Worm (Caenorhabditis elegans): ENCODE data around the gene ZC477.7.

Gene ZC477.7

ce11 chrIV:7084632-7085160 is 26.6 kb downstream of the ZC477.7 start, which contains the start of gene rps-4 (continued):
- TF ChIP-seq Y67H2A.10 (GFP tag; conservative IDR thresholded peaks at IDR 0.05), result 0 out of 2 replicates have a peak, but pooled peaks have one; percentile 35
- TF ChIP-seq B0336.3 (GFP tag; IDR thresholded peaks at IDR 0.05), result no peak; the same call in 1 of the 2 replicates
- no peak for TF ChIP-seq bed-2 (GFP tag; IDR thresholded peaks at IDR 0.05)
- TF ChIP-seq F57C9.4 (tag; optimal IDR thresholded peaks at IDR 0.05), result no peak
- no peak for TF ChIP-seq hlh-26 (GFP tag; conservative IDR thresholded peaks at IDR 0.05)
- peak; percentile 98 for TF ChIP-seq mcd-1 (GFP tag; IDR thresholded peaks at IDR 0.05)
- TF ChIP-seq mel-28 (tag; optimal IDR thresholded peaks at IDR 0.05; ENCODE audit: borderline replicate concordance), result no peak
- TF ChIP-seq T26A5.8 (tag; optimal IDR thresholded peaks at IDR 0.05), result no peak
- peak; percentile 24; the same call in 1 of the 2 replicates for TF ChIP-seq ekl-4 (GFP tag; IDR thresholded peaks at IDR 0.05)
- TF ChIP-seq zfh-2 (GFP tag; conservative IDR thresholded peaks at IDR 0.05), result no peak
- no peak for TF ChIP-seq ceh-40 (GFP tag; IDR thresholded peaks at IDR 0.05)
- TF ChIP-seq fkh-3 (tag; optimal IDR thresholded peaks at IDR 0.05), result no peak
- TF ChIP-seq snpc-3.4 (tag; optimal IDR thresholded peaks at IDR 0.05), result peak; percentile 68
- TF ChIP-seq nhr-179 (tag; optimal IDR thresholded peaks at IDR 0.05), result no peak
- TF ChIP-seq ceh-100 (GFP tag; IDR thresholded peaks at IDR 0.05), result no peak
- peak; percentile 73 for TF ChIP-seq tlf-1 (GFP tag; optimal IDR thresholded peaks at IDR 0.05)
- no peak for TF ChIP-seq tbx-9 (tag; optimal IDR thresholded peaks at IDR 0.05; ENCODE audit: borderline replicate concordance)
- TF ChIP-seq unc-130 (GFP tag; optimal IDR thresholded peaks at IDR 0.05), result peak; percentile 8
- TF ChIP-seq rcor-1 (GFP tag; IDR thresholded peaks at IDR 0.05), result peak; percentile 52
- TF ChIP-seq Y53G8AR.9 (GFP tag; conservative IDR thresholded peaks at IDR 0.05), result no peak
- TF ChIP-seq nfya-2 (GFP tag; IDR thresholded peaks at IDR 0.05), result no peak
- TF ChIP-seq lin-35 (GFP tag; optimal IDR thresholded peaks at IDR 0.05), result peak in 2 of 3 experiments; percentile 34 to 52
- TF ChIP-seq mxl-1 (tag; optimal IDR thresholded peaks at IDR 0.05), result no peak
- TF ChIP-seq lir-1 (GFP tag; conservative IDR thresholded peaks at IDR 0.05), result 0 out of 2 replicates have a peak, but pooled peaks have one; percentile 45
- no peak for TF ChIP-seq nhr-120 (GFP tag; IDR thresholded peaks at IDR 0.05)
- TF ChIP-seq Y56A3A.18 (GFP tag; IDR thresholded peaks at IDR 0.05), result no peak
- no peak for TF ChIP-seq ztf-6 (GFP tag; IDR thresholded peaks at IDR 0.05)
- no peak for TF ChIP-seq ccch-3 (GFP tag; optimal IDR thresholded peaks at IDR 0.05)
- no peak for TF ChIP-seq ztf-3 (GFP tag; optimal IDR thresholded peaks at IDR 0.05)
- TF ChIP-seq lin-40 (tag; optimal IDR thresholded peaks at IDR 0.05), result peak; percentile 71
- TF ChIP-seq F33H1.4 (GFP tag; IDR thresholded peaks at IDR 0.05), result peak; percentile 94
- no peak for TF ChIP-seq egrh-3 (GFP tag; IDR thresholded peaks at IDR 0.05)
- TF ChIP-seq pbrm-1 (GFP tag; IDR thresholded peaks at IDR 0.05), result peak; percentile 79
- peak; percentile 45 for TF ChIP-seq hrde-1 (tag; optimal IDR thresholded peaks at IDR 0.05; ENCODE audit: borderline replicate concordance)
- TF ChIP-seq F23B12.7 (tag; optimal IDR thresholded peaks at IDR 0.05; ENCODE audit: insufficient read depth), result peak; percentile 90
- TF ChIP-seq ceh-91 (GFP tag; IDR thresholded peaks at IDR 0.05), result peak; percentile 71
- peak; percentile 87 for TF ChIP-seq attf-5 (GFP tag; optimal IDR thresholded peaks at IDR 0.05)
- peak; percentile 52 for TF ChIP-seq efl-1 (GFP tag; optimal IDR thresholded peaks at IDR 0.05)
- TF ChIP-seq akir-1 (GFP tag; optimal IDR thresholded peaks at IDR 0.05), result no peak
- TF ChIP-seq D2030.7 (GFP tag; IDR thresholded peaks at IDR 0.05), result peak; percentile 64
- peak; percentile 81 for TF ChIP-seq snpc-1.3 (tag; optimal IDR thresholded peaks at IDR 0.05; ENCODE audit: insufficient read depth)
- TF ChIP-seq attf-6 (GFP tag; IDR thresholded peaks at IDR 0.05), result no peak
- no peak for TF ChIP-seq repo-1 (tag; optimal IDR thresholded peaks at IDR 0.05)

Measured in whole organism, young adult.